Worm (Caenorhabditis elegans) whole organism, L3 larva: Measurements from ENCODE around the gene C44C1.6.
A peak's percentile ranks its signal among the peaks of the same experiment; 100 is the strongest.

Experiments
- ZK546.5 ChIP-seq: sonication (generic microtip); optimal IDR thresholded peaks from 2 replicates; lab custom pipeline; 2017; ENCODE audit warnings: missing biosample characterization, missing genetic modification characterization
- aly-2 ChIP-seq: fragments of 150-350 bp; optimal IDR thresholded peaks from 2 replicates; lab custom pipeline; 2014; ENCODE audit warnings: missing biosample characterization, missing genetic modification characterization
- ama-1 ChIP-seq: fragments of 150-350 bp; optimal IDR thresholded peaks from 2 replicates; lab custom pipeline; 2018
- ceh-28 ChIP-seq: fragments of 150-350 bp; optimal IDR thresholded peaks from 2 replicates; lab custom pipeline; 2014; ENCODE audit warnings: missing biosample characterization, missing genetic modification reagents, missing genetic modification characterization
- ceh-82 ChIP-seq: fragments of 150-350 bp; optimal IDR thresholded peaks from 2 replicates; lab custom pipeline; 2014; ENCODE audit warnings: missing biosample characterization, missing genetic modification characterization
- daf-12 ChIP-seq: fragments of 150-350 bp; optimal IDR thresholded peaks from 2 replicates; lab custom pipeline; 2014; ENCODE audit warnings: missing biosample characterization, missing genetic modification reagents, missing genetic modification characterization
- egl-27 ChIP-seq: sonication (generic microtip); optimal IDR thresholded peaks from 4 replicates; lab custom pipeline; 2017; ENCODE audit warnings: missing biosample characterization, missing genetic modification reagents, missing genetic modification characterization
- egl-5 ChIP-seq: fragments of 150-350 bp; optimal IDR thresholded peaks from 2 replicates; lab custom pipeline; 2017; ENCODE audit warnings: missing biosample characterization, missing genetic modification reagents, missing genetic modification characterization, inconsistent platforms
- elt-1 ChIP-seq: fragments of 150-350 bp; optimal IDR thresholded peaks from 2 replicates; lab custom pipeline; 2014; ENCODE audit warnings: missing biosample characterization, missing genetic modification characterization
- elt-2 ChIP-seq: sonication (generic microtip); optimal IDR thresholded peaks from 2 replicates; lab custom pipeline; 2016; ENCODE audit warnings: missing genetic modification reagents, mild to moderate bottlenecking, missing genetic modification characterization, missing compliant biosample characterization
- elt-3 ChIP-seq, 3 experiments: fragments of 150-350 bp in 1 of 3; sonication (generic microtip) in 2 of 3; optimal IDR thresholded peaks; 2 replicates in 2 of 3; 4 replicates in 1 of 3; lab custom pipeline; 2014 to 2017; ENCODE audit warnings: missing biosample characterization in 3 of 3, missing genetic modification characterization in 3 of 3
- eor-1 ChIP-seq, 2 experiments: fragments of 150-350 bp; optimal IDR thresholded peaks; 2 replicates each; lab custom pipeline; 2014 to 2018; ENCODE audit warnings: missing biosample characterization in 2 of 2, missing genetic modification characterization in 2 of 2
- fkh-10 ChIP-seq: sonication (generic microtip); optimal IDR thresholded peaks from 2 replicates; lab custom pipeline; 2017; ENCODE audit warnings: missing biosample characterization, missing genetic modification reagents, missing genetic modification characterization
- fos-1 ChIP-seq: fragments of 150-350 bp; optimal IDR thresholded peaks from 2 replicates; lab custom pipeline; 2014; ENCODE audit warnings: missing biosample characterization, missing genetic modification characterization
- hmg-11 ChIP-seq: sonication (generic microtip); optimal IDR thresholded peaks from 2 replicates; lab custom pipeline; 2016; ENCODE audit warnings: missing genetic modification characterization, missing compliant biosample characterization
- jun-1 ChIP-seq: fragments of 150-350 bp; optimal IDR thresholded peaks from 2 replicates; lab custom pipeline; 2014; ENCODE audit warnings: missing biosample characterization, missing genetic modification reagents, missing genetic modification characterization
- lin-15B ChIP-seq: fragments of 150-350 bp; optimal IDR thresholded peaks from 2 replicates; lab custom pipeline; 2014; ENCODE audit warnings: missing biosample characterization, missing genetic modification characterization
- lin-39 ChIP-seq: fragments of 150-350 bp; optimal IDR thresholded peaks from 2 replicates; lab custom pipeline; 2018; ENCODE audit warnings: missing biosample characterization, missing genetic modification reagents, missing genetic modification characterization
- lsy-12 ChIP-seq: sonication (generic microtip); optimal IDR thresholded peaks from 2 replicates; lab custom pipeline; 2016; ENCODE audit warnings: mild to moderate bottlenecking, missing genetic modification characterization, missing compliant biosample characterization
- mdl-1 ChIP-seq: fragments of 150-350 bp; optimal IDR thresholded peaks from 2 replicates; lab custom pipeline; 2014; ENCODE audit warnings: missing biosample characterization, missing genetic modification characterization
- mml-1 ChIP-seq: fragments of 150-350 bp; sonication (generic microtip); optimal IDR thresholded peaks from 3 replicates; lab custom pipeline; 2014; ENCODE audit warnings: missing biosample characterization, missing genetic modification characterization
- nfya-1 ChIP-seq: sonication (generic microtip); optimal IDR thresholded peaks from 2 replicates; lab custom pipeline; 2017; ENCODE audit warnings: missing genetic modification characterization, mild to moderate bottlenecking, missing compliant biosample characterization, antibody characterized with exemption, moderate library complexity; ENCODE audit not compliant: insufficient read depth
- nhr-11 ChIP-seq: fragments of 150-350 bp; optimal IDR thresholded peaks from 2 replicates; lab custom pipeline; 2014; ENCODE audit warnings: missing biosample characterization, missing genetic modification characterization
- nhr-12 ChIP-seq: fragments of 150-350 bp; optimal IDR thresholded peaks from 2 replicates; lab custom pipeline; 2014; ENCODE audit warnings: missing biosample characterization, missing genetic modification characterization
- nhr-23 ChIP-seq: fragments of 150-350 bp; optimal IDR thresholded peaks from 2 replicates; lab custom pipeline; 2014; ENCODE audit warnings: missing biosample characterization, missing genetic modification reagents, missing genetic modification characterization
- nhr-237 ChIP-seq: fragments of 150-350 bp; optimal IDR thresholded peaks from 2 replicates; lab custom pipeline; 2014; ENCODE audit warnings: missing biosample characterization, missing genetic modification characterization
- nhr-25 ChIP-seq: sonication (generic microtip); optimal IDR thresholded peaks from 2 replicates; lab custom pipeline; 2017; ENCODE audit warnings: missing biosample characterization, missing genetic modification characterization
- nhr-28 ChIP-seq: fragments of 150-350 bp; optimal IDR thresholded peaks from 2 replicates; lab custom pipeline; 2014; ENCODE audit warnings: missing biosample characterization, missing genetic modification characterization
- nhr-43 ChIP-seq: sonication (generic microtip); optimal IDR thresholded peaks from 2 replicates; lab custom pipeline; 2016; ENCODE audit warnings: mild to moderate bottlenecking, missing genetic modification characterization, missing compliant biosample characterization; ENCODE audit not compliant: poor library complexity, severe bottlenecking
- nhr-67 ChIP-seq: fragments of 150-350 bp; optimal IDR thresholded peaks from 2 replicates; lab custom pipeline; 2014; ENCODE audit warnings: missing biosample characterization, missing genetic modification characterization
- nhr-77 ChIP-seq: fragments of 150-350 bp; optimal IDR thresholded peaks from 2 replicates; lab custom pipeline; 2014; ENCODE audit warnings: missing biosample characterization, missing genetic modification characterization
- pha-4 ChIP-seq: fragments of 150-350 bp; optimal IDR thresholded peaks from 2 replicates; lab custom pipeline; 2014; ENCODE audit warnings: missing biosample characterization, missing genetic modification reagents, missing genetic modification characterization
- sea-2 ChIP-seq: fragments of 150-350 bp; sonication (generic microtip); optimal IDR thresholded peaks from 4 replicates; lab custom pipeline; 2014; ENCODE audit warnings: missing biosample characterization, missing genetic modification reagents, missing genetic modification characterization
- skn-1 ChIP-seq: fragments of 150-350 bp; optimal IDR thresholded peaks from 2 replicates; lab custom pipeline; 2014; ENCODE audit warnings: missing biosample characterization, missing genetic modification characterization
- snpc-4 ChIP-seq: fragments of 150-350 bp; optimal IDR thresholded peaks from 2 replicates; lab custom pipeline; 2014; ENCODE audit warnings: missing biosample characterization, missing genetic modification characterization
- unc-62 ChIP-seq: fragments of 150-350 bp; sonication (generic microtip); optimal IDR thresholded peaks from 4 replicates; lab custom pipeline; 2014; ENCODE audit warnings: missing biosample characterization, missing genetic modification reagents, missing genetic modification characterization
- ztf-11 ChIP-seq: fragments of 150-350 bp; optimal IDR thresholded peaks from 2 replicates; lab custom pipeline; 2014; ENCODE audit warnings: missing biosample characterization, missing genetic modification characterization
- ztf-4 ChIP-seq: fragments of 150-350 bp; optimal IDR thresholded peaks from 2 replicates; lab custom pipeline; 2014; ENCODE audit warnings: missing biosample characterization, missing genetic modification characterization

The C44C1.6 gene

ce11 chrX:957581-957980, 12.5 kb downstream of the C44C1.6 start, which contains the start of gene chil-10:
Gene chil-10, plus strand, starts transcription at chrX:957881.
- TF ChIP-seq sea-2 (GFP tag; lab: Kevin White, UChicago) (no peak), elt-3 (tag; optimal IDR thresholded peaks at IDR 0.05; lab: Kevin White, UChicago) (no peak), ztf-4 (tag; lab: Kevin White, UChicago) (no peak), ztf-11 (tag; lab: Kevin White, UChicago) (no peak), aly-2 (tag; lab: Kevin White, UChicago) (no peak), fos-1 (tag; lab: Kevin White, UChicago) (no peak), jun-1 (no peak), egl-5 (tag; lab: Kevin White, UChicago) (no peak), ceh-28 (no peak), snpc-4 (tag; lab: Kevin White, UChicago) (no peak), ZK546.5 (tag; lab: Kevin White, UChicago) (no peak)

- TF ChIP-seq pha-4 (tag; lab: Kevin White, UChicago) (peak; percentile 25), elt-2 (tag; lab: Kevin White, UChicago) (peak; percentile 15), nhr-25 (peak; percentile 23), nhr-23 (tag; lab: Kevin White, UChicago) (peak; percentile 59), lin-15B (tag; lab: Kevin White, UChicago) (peak; percentile 4), skn-1 (tag; lab: Kevin White, UChicago) (no peak), ceh-28 (no peak), nfya-1 (tag; lab: Kevin White, UChicago) (peak; percentile 61), nhr-11 (tag; lab: Kevin White, UChicago) (no peak), ama-1 (lab: Kevin White, UChicago) (no peak), hmg-11 (tag; lab: Kevin White, UChicago) (peak; percentile 79)
Measured at ce11 chrX:954499-955061, 15.5 kb downstream of the C44C1.6 start, which contains the start of gene apm-3. Gene apm-3, plus strand, starts transcription at chrX:954975.

ce11 chrX:952557-953083, 17.4 kb downstream of the C44C1.6 start:
- TF ChIP-seq hmg-11 (tag; lab: Kevin White, UChicago) (peak; percentile 58), unc-62 (no peak), nhr-67 (tag; lab: Kevin White, UChicago) (no peak), nfya-1 (tag; lab: Kevin White, UChicago) (peak; percentile 53), daf-12 (tag; lab: Kevin White, UChicago) (no peak), snpc-4 (tag; lab: Kevin White, UChicago) (no peak), nhr-77 (tag; lab: Kevin White, UChicago) (no peak), ceh-28 (no peak), mdl-1 (tag; lab: Kevin White, UChicago) (no peak), lin-39 (tag; lab: Kevin White, UChicago) (no peak), skn-1 (tag; lab: Kevin White, UChicago) (no peak), sea-2 (GFP tag; lab: Kevin White, UChicago) (no peak)

ce11 chrX:950482-950881, 19.6 kb downstream of the C44C1.6 start, which contains the start of gene arr-1:
Gene arr-1, plus strand, starts transcription at chrX:950782.
- TF ChIP-seq ztf-11 (tag; lab: Kevin White, UChicago) (no peak), eor-1 (tag; optimal IDR thresholded peaks at IDR 0.05; lab: Kevin White, UChicago) (no peak)

- peak; percentile 91 for TF ChIP-seq nfya-1 (tag; lab: Kevin White, UChicago)
- peak; percentile 78 for TF ChIP-seq nhr-43
- TF ChIP-seq nhr-28 (tag; lab: Kevin White, UChicago) = no peak
- no peak for TF ChIP-seq nhr-67 (tag; lab: Kevin White, UChicago)
- TF ChIP-seq lin-39 (tag; lab: Kevin White, UChicago) = peak; percentile 97
- TF ChIP-seq unc-62 = peak; percentile 82
- TF ChIP-seq nhr-11 (tag; lab: Kevin White, UChicago) = peak; percentile 77
- peak; percentile 93 for TF ChIP-seq fkh-10 (GFP tag; lab: Kevin White, UChicago)
- no peak for TF ChIP-seq nhr-237 (tag; lab: Kevin White, UChicago)
- peak; percentile 92 for TF ChIP-seq nhr-23 (tag; lab: Kevin White, UChicago)
- no peak for TF ChIP-seq elt-3 (tag; optimal IDR thresholded peaks at IDR 0.05; lab: Kevin White, UChicago)
- no peak for TF ChIP-seq nhr-12 (tag; lab: Kevin White, UChicago)
- TF ChIP-seq aly-2 (tag; lab: Kevin White, UChicago) = no peak
- TF ChIP-seq ceh-82 = peak; percentile 90
- peak; percentile 60 for TF ChIP-seq mdl-1 (tag; lab: Kevin White, UChicago)
- peak; percentile 83 for TF ChIP-seq ceh-28
- peak; percentile 94 for TF ChIP-seq egl-5 (tag; lab: Kevin White, UChicago)
- peak; percentile 81 for TF ChIP-seq pha-4 (tag; lab: Kevin White, UChicago)
- TF ChIP-seq ama-1 (lab: Kevin White, UChicago) = no peak
- peak; percentile 82 for TF ChIP-seq lsy-12 (tag; lab: Kevin White, UChicago)
- peak; percentile 47 for TF ChIP-seq daf-12 (tag; lab: Kevin White, UChicago)
- peak; percentile 7 for TF ChIP-seq ztf-4 (tag; lab: Kevin White, UChicago)
- peak; percentile 39 for TF ChIP-seq ztf-11 (tag; lab: Kevin White, UChicago)
- TF ChIP-seq elt-1 = peak; percentile 54
- peak; percentile 10 for TF ChIP-seq fos-1 (tag; lab: Kevin White, UChicago)
- peak; percentile 78 for TF ChIP-seq skn-1 (tag; lab: Kevin White, UChicago)
- TF ChIP-seq mml-1 (tag; lab: Kevin White, UChicago) = no peak
- TF ChIP-seq snpc-4 (tag; lab: Kevin White, UChicago) = peak; percentile 85
- TF ChIP-seq nhr-77 (tag; lab: Kevin White, UChicago) = no peak
- no peak for TF ChIP-seq eor-1 (tag; optimal IDR thresholded peaks at IDR 0.05; lab: Kevin White, UChicago)
- TF ChIP-seq jun-1 = peak; percentile 84
- peak; percentile 76 for TF ChIP-seq egl-27 (tag; lab: Kevin White, UChicago)
- peak; percentile 100 for TF ChIP-seq hmg-11 (tag; lab: Kevin White, UChicago)
Measured at ce11 chrX:949466-949865, 20.6 kb downstream of the C44C1.6 start.
